Fruit fly (Drosophila melanogaster) whole organism, embryonic: ENCODE measurements around the gene CG18081.

Experiments
- Atf-2 ChIP-seq: fragments of 200-800 bp; sonication (Bioruptor generic); optimal IDR thresholded peaks from 2 replicates; lab custom pipeline; 2016; ENCODE audit warnings: missing biosample characterization, missing genetic modification characterization
- B-H2 ChIP-seq: fragments of 200-800 bp; sonication (Bioruptor generic); optimal IDR thresholded peaks from 2 replicates; lab custom pipeline; 2018; ENCODE audit warnings: missing biosample characterization, mild to moderate bottlenecking, missing genetic modification characterization
- Bdp1 ChIP-seq: fragments of 200-800 bp; sonication (Bioruptor generic); optimal IDR thresholded peaks from 3 replicates; lab custom pipeline; 2016; ENCODE audit warnings: missing biosample characterization, missing genetic modification characterization
- CG10209 ChIP-seq: fragments of 200-800 bp; sonication (Bioruptor generic); optimal IDR thresholded peaks from 3 replicates; lab custom pipeline; 2017; ENCODE audit warnings: missing biosample characterization, mild to moderate bottlenecking, missing genetic modification characterization, missing genetic modification reagents
- CG10321 ChIP-seq: fragments of 200-800 bp; sonication (Bioruptor generic); IDR thresholded peaks from 2 replicates; pipeline ENCODE4 v1.3.6; 2022; ENCODE audit warnings: missing biosample characterization, missing genetic modification characterization
- CG10565 ChIP-seq: fragments of 200-800 bp; sonication (Bioruptor generic); optimal IDR thresholded peaks from 3 replicates; lab custom pipeline; 2016; ENCODE audit warnings: missing biosample characterization, mild to moderate bottlenecking, missing genetic modification characterization
- CG11696 ChIP-seq: fragments of 200-800 bp; sonication (Bioruptor generic); IDR thresholded peaks from 2 replicates; pipeline ENCODE4 v1.3.6; 2022; ENCODE audit warnings: missing biosample characterization, missing genetic modification characterization
- CG12391 ChIP-seq: fragments of 200-800 bp; sonication (Bioruptor generic); optimal IDR thresholded peaks from 3 replicates; lab custom pipeline; 2018; ENCODE audit warnings: missing biosample characterization, mild to moderate bottlenecking, missing genetic modification characterization, moderate library complexity
- CG14014 ChIP-seq: fragments of 200-800 bp; sonication (Bioruptor generic); IDR thresholded peaks from 2 replicates; pipeline ENCODE4 v1.3.6; 2022; ENCODE audit warnings: missing biosample characterization, missing genetic modification characterization
- CG15601 ChIP-seq: fragments of 200-800 bp; sonication (Bioruptor generic); optimal IDR thresholded peaks from 3 replicates; lab custom pipeline; 2019; ENCODE audit warnings: missing biosample characterization, mild to moderate bottlenecking, missing genetic modification characterization, moderate library complexity
- CG1603 ChIP-seq: fragments of 200-800 bp; sonication (Bioruptor generic); optimal IDR thresholded peaks from 2 replicates; lab custom pipeline; 2019; ENCODE audit warnings: missing biosample characterization, mild to moderate bottlenecking, missing genetic modification characterization, moderate library complexity
- CG18011 ChIP-seq: fragments of 200-800 bp; sonication (Bioruptor generic); optimal IDR thresholded peaks from 2 replicates; lab custom pipeline; 2017; ENCODE audit warnings: missing biosample characterization, missing genetic modification characterization, mild to moderate bottlenecking, moderate library complexity, missing genotype
- CG2889 ChIP-seq: fragments of 200-800 bp; sonication (Bioruptor generic); IDR thresholded peaks from 3 replicates; pipeline ENCODE4 v1.3.6; 2022; ENCODE audit warnings: missing biosample characterization, missing genetic modification characterization
- CG4854 ChIP-seq: fragments of 200-800 bp; sonication (Bioruptor generic); optimal IDR thresholded peaks from 2 replicates; lab custom pipeline; 2016; ENCODE audit warnings: missing biosample characterization, missing genetic modification characterization, inconsistent platforms
- CG5245 ChIP-seq: fragments of 200-800 bp; sonication (Bioruptor generic); optimal IDR thresholded peaks from 3 replicates; lab custom pipeline; 2016; ENCODE audit warnings: missing biosample characterization, missing genetic modification characterization
- CG6272 ChIP-seq: fragments of 200-800 bp; sonication (Bioruptor generic); IDR thresholded peaks from 2 replicates; pipeline ENCODE4 v1.3.6; 2022; ENCODE audit warnings: missing biosample characterization, missing genetic modification characterization
- CG6689 ChIP-seq: fragments of 200-800 bp; sonication (Bioruptor generic); IDR thresholded peaks from 2 replicates; pipeline ENCODE4 v1.3.6; 2022; ENCODE audit warnings: missing biosample characterization, missing genetic modification characterization
- CG7556 ChIP-seq: fragments of 200-800 bp; sonication (Bioruptor generic); optimal IDR thresholded peaks from 2 replicates; lab custom pipeline; 2017; ENCODE audit warnings: missing biosample characterization, mild to moderate bottlenecking, missing genetic modification characterization
- Gug ChIP-seq: fragments of 200-800 bp; sonication (Bioruptor generic); IDR thresholded peaks from 4 replicates; pipeline ENCODE4 v1.3.6; 2022; ENCODE audit warnings: missing biosample characterization, missing genetic modification characterization
- Hmx ChIP-seq: fragments of 200-800 bp; sonication (Bioruptor generic); optimal IDR thresholded peaks from 2 replicates; lab custom pipeline; 2016; ENCODE audit warnings: missing biosample characterization, missing genetic modification characterization
- Kr ChIP-seq: fragments of 200-800 bp; sonication (Bioruptor generic); optimal IDR thresholded peaks from 2 replicates; lab custom pipeline; 2017; ENCODE audit warnings: missing biosample characterization, mild to moderate bottlenecking, missing genetic modification characterization
- Lhr ChIP-seq: fragments of 200-800 bp; sonication (Bioruptor generic); optimal IDR thresholded peaks from 3 replicates; lab custom pipeline; 2017; ENCODE audit warnings: mild to moderate bottlenecking, missing biosample characterization, missing genetic modification reagents, missing genetic modification characterization
- Lim3 ChIP-seq: fragments of 200-800 bp; sonication (Bioruptor generic); IDR thresholded peaks from 2 replicates; pipeline ENCODE4 v1.3.6; 2022; ENCODE audit warnings: missing biosample characterization, missing genetic modification characterization
- MESR4 ChIP-seq: fragments of 200-800 bp; sonication (Bioruptor generic); optimal IDR thresholded peaks from 2 replicates; lab custom pipeline; 2018; ENCODE audit warnings: missing biosample characterization, mild to moderate bottlenecking, missing genetic modification characterization, moderate library complexity
- Mrtf ChIP-seq: fragments of 200-800 bp; sonication (Bioruptor generic); IDR thresholded peaks from 3 replicates; pipeline ENCODE4 v1.3.6; 2022; ENCODE audit warnings: missing biosample characterization, missing genetic modification characterization
- Nf-YA ChIP-seq: fragments of 200-800 bp; sonication (Bioruptor generic); IDR thresholded peaks from 2 replicates; pipeline ENCODE4 v1.3.6; 2022; ENCODE audit warnings: missing biosample characterization, missing genetic modification characterization
- PHDP ChIP-seq: fragments of 200-800 bp; sonication (Bioruptor generic); optimal IDR thresholded peaks from 3 replicates; lab custom pipeline; 2018; ENCODE audit warnings: missing biosample characterization, mild to moderate bottlenecking, missing genetic modification characterization, moderate library complexity
- Xbp1 ChIP-seq: fragments of 200-800 bp; sonication (Bioruptor generic); optimal IDR thresholded peaks from 3 replicates; lab custom pipeline; 2016; ENCODE audit warnings: missing biosample characterization, mild to moderate bottlenecking, missing genetic modification characterization
- Xrp1 ChIP-seq: fragments of 200-800 bp; sonication (Bioruptor generic); IDR thresholded peaks from 2 replicates; pipeline ENCODE4 v1.3.6; 2022; ENCODE audit warnings: missing biosample characterization, missing genetic modification characterization
- ash1 ChIP-seq: fragments of 200-800 bp; sonication (Bioruptor generic); optimal IDR thresholded peaks from 2 replicates; lab custom pipeline; 2018; ENCODE audit warnings: missing biosample characterization, mild to moderate bottlenecking, missing genetic modification characterization
- bcd ChIP-seq: fragments of 200-800 bp; sonication (Bioruptor generic); optimal IDR thresholded peaks from 2 replicates; lab custom pipeline; 2017; ENCODE audit warnings: missing biosample characterization, mild to moderate bottlenecking, missing genetic modification characterization
- chm ChIP-seq: fragments of 200-800 bp; sonication (Bioruptor generic); IDR thresholded peaks from 2 replicates; pipeline ENCODE4 v1.3.6; 2022; ENCODE audit warnings: missing biosample characterization, missing genetic modification characterization
- dan ChIP-seq: fragments of 200-800 bp; sonication (Bioruptor generic); IDR thresholded peaks from 2 replicates; pipeline ENCODE4 v1.3.6; 2022; ENCODE audit warnings: missing biosample characterization, missing genetic modification characterization
- gcm ChIP-seq: fragments of 200-800 bp; sonication (Bioruptor generic); optimal IDR thresholded peaks from 2 replicates; lab custom pipeline; 2019; ENCODE audit warnings: missing biosample characterization, mild to moderate bottlenecking, missing genetic modification characterization, moderate library complexity
- gem ChIP-seq: fragments of 200-800 bp; sonication (Bioruptor generic); optimal IDR thresholded peaks from 2 replicates; lab custom pipeline; 2019; ENCODE audit warnings: missing biosample characterization, mild to moderate bottlenecking, missing genetic modification characterization, moderate library complexity
- grn ChIP-seq: fragments of 200-800 bp; sonication (Bioruptor generic); optimal IDR thresholded peaks from 3 replicates; lab custom pipeline; 2017; ENCODE audit warnings: missing biosample characterization, missing genetic modification characterization
- jing ChIP-seq: fragments of 200-800 bp; sonication (Bioruptor generic); optimal IDR thresholded peaks from 2 replicates; lab custom pipeline; 2018; ENCODE audit warnings: missing biosample characterization, mild to moderate bottlenecking, missing genetic modification characterization
- maf-S ChIP-seq: fragments of 200-800 bp; sonication (Bioruptor generic); optimal IDR thresholded peaks from 2 replicates; lab custom pipeline; 2016; ENCODE audit warnings: missing biosample characterization, missing genetic modification characterization
- nmo ChIP-seq: fragments of 200-800 bp; sonication (Bioruptor generic); optimal IDR thresholded peaks from 2 replicates; lab custom pipeline; 2018; ENCODE audit warnings: missing biosample characterization, mild to moderate bottlenecking, missing genetic modification characterization, moderate library complexity
- nom ChIP-seq: fragments of 200-800 bp; sonication (Bioruptor generic); optimal IDR thresholded peaks from 2 replicates; lab custom pipeline; 2017; ENCODE audit warnings: missing biosample characterization, missing genetic modification characterization, mild to moderate bottlenecking, moderate library complexity, missing genetic modification reagents
- onecut ChIP-seq: fragments of 200-800 bp; sonication (Bioruptor generic); IDR thresholded peaks from 2 replicates; pipeline ENCODE4 v1.3.6; 2022; ENCODE audit warnings: missing biosample characterization, missing genetic modification characterization
- otp ChIP-seq: fragments of 200-800 bp; sonication (Bioruptor generic); IDR thresholded peaks from 3 replicates; pipeline ENCODE4, ENCODE4 v1.3.6; 2022; ENCODE audit warnings: missing biosample characterization, missing genetic modification characterization
- pan ChIP-seq, 4 experiments: fragments of >200 bp in 3 of 4; fragments of 200-800 bp in 1 of 4; sonication (Bioruptor generic) in 1 of 4; optimal IDR thresholded peaks in 3 of 4; IDR thresholded peaks in 1 of 4; 2 replicates each; pipeline versions ENCODE4 v1.3.6 to Lab custom; 2017 to 2022; ENCODE audit warnings: missing biosample characterization in 2 of 4, missing genetic modification characterization in 2 of 4, mixed read lengths in 1 of 4
- pros ChIP-seq: fragments of 200-800 bp; sonication (Bioruptor generic); optimal IDR thresholded peaks from 3 replicates; lab custom pipeline; 2019; ENCODE audit warnings: missing biosample characterization, mild to moderate bottlenecking, missing genetic modification characterization, moderate library complexity
- scrt ChIP-seq: fragments of 200-800 bp; sonication (Bioruptor generic); optimal IDR thresholded peaks from 2 replicates; lab custom pipeline; 2018; ENCODE audit warnings: missing biosample characterization, mild to moderate bottlenecking, missing genetic modification characterization, moderate library complexity
- sens-2 ChIP-seq: fragments of 200-800 bp; sonication (Bioruptor generic); IDR thresholded peaks from 2 replicates; pipeline ENCODE4 v1.3.6; 2022; ENCODE audit warnings: missing biosample characterization, missing genetic modification characterization
- trh ChIP-seq: fragments of 200-800 bp; sonication (Bioruptor generic); optimal IDR thresholded peaks from 2 replicates; lab custom pipeline; 2016; ENCODE audit warnings: missing biosample characterization, missing genetic modification characterization
- unpg ChIP-seq: fragments of 200-800 bp; sonication (Bioruptor generic); optimal IDR thresholded peaks from 3 replicates; lab custom pipeline; 2018; ENCODE audit warnings: missing biosample characterization, mild to moderate bottlenecking, missing genetic modification characterization, moderate library complexity
- vvl ChIP-seq: fragments of 200-800 bp; sonication (Bioruptor generic); IDR thresholded peaks from 2 replicates; pipeline ENCODE4 v1.3.6; 2022; ENCODE audit warnings: missing biosample characterization, missing genetic modification characterization
- zf30C ChIP-seq: fragments of 200-800 bp; sonication (Bioruptor generic); optimal IDR thresholded peaks from 3 replicates; lab custom pipeline; 2018; ENCODE audit warnings: missing biosample characterization, mild to moderate bottlenecking, missing genetic modification characterization
- zfh1 ChIP-seq: fragments of 200-800 bp; sonication (Bioruptor generic); IDR thresholded peaks from 3 replicates; pipeline ENCODE4 v1.3.6; 2022; ENCODE audit warnings: missing biosample characterization, missing genetic modification characterization

The CG18081 gene

DNA sequence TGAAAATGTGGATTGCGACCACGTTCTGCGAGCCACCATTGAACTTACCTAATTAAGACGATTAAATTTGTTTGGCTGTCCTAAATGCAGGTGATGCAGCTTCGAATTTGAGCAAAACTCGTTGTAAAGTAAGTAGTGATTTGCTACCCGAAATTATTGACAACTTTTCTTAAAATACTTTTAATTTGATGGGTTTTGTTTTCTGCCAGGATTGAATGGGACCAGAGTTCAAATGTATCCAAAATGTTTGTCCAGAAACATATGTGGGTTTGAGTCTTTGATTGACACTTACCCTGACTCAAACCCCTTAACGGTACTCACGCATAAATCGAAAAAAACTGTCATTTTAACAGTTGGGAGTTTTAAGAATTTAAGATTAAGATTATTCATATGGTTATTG lies 2.0 kb upstream of the CG18081 start, which contains the start of gene CG15715 (continued):
- TF ChIP-seq maf-S (no peak), CG10565 (GFP tag; lab: Kevin White, UChicago) (no peak), Lim3 (GFP tag; lab: Robert Waterston, UW) (no peak), Atf-2 (GFP tag; lab: Kevin White, UChicago) (no peak), Mrtf (GFP tag; lab: Robert Waterston, UW) (no peak), Hmx (GFP tag; lab: Kevin White, UChicago) (no peak), Lhr (peak; percentile 85), CG12391 (peak; percentile 41), CG10321 (GFP tag; lab: Robert Waterston, UW) (no peak), zfh1 (GFP tag; lab: Robert Waterston, UW) (no peak), nom (no peak), zf30C (GFP tag; lab: Kevin White, UChicago) (no peak), bcd (GFP tag; lab: Kevin White, UChicago) (peak; percentile 19), Bdp1 (GFP tag; lab: Kevin White, UChicago) (no peak), CG4854 (GFP tag; lab: Kevin White, UChicago) (no peak), gem (tag; lab: Kevin White, UChicago) (peak; percentile 13), CG5245 (GFP tag; lab: Kevin White, UChicago) (no peak), Nf-YA (GFP tag; lab: Robert Waterston, UW) (no peak), CG14014 (GFP tag; lab: Robert Waterston, UW) (no peak), CG18011 (GFP tag; lab: Kevin White, UChicago) (no peak), B-H2 (GFP tag; lab: Kevin White, UChicago) (peak; percentile 18), Xbp1 (GFP tag; lab: Kevin White, UChicago) (peak; percentile 8), CG6272 (GFP tag; lab: Robert Waterston, UW) (no peak), dan (GFP tag; lab: Robert Waterston, UW) (no peak), CG1603 (tag; lab: Kevin White, UChicago) (peak; percentile 83), vvl (no peak; the same call in 1 of the 2 replicates), sens-2 (GFP tag; lab: Robert Waterston, UW) (no peak), CG2889 (GFP tag; lab: Robert Waterston, UW) (no peak), unpg (GFP tag; lab: Kevin White, UChicago) (no peak), ash1 (GFP tag; lab: Kevin White, UChicago) (no peak), nmo (peak; percentile 57), Gug (GFP tag; lab: Robert Waterston, UW) (no peak), CG6689 (GFP tag; lab: Robert Waterston, UW) (no peak), gcm (GFP tag; lab: Kevin White, UChicago) (no peak), CG10209 (no peak), jing (no peak), trh (GFP tag; lab: Kevin White, UChicago) (no peak), pan (optimal IDR thresholded peaks at IDR 0.05; lab: Kevin White, UChicago) (no peak), pan (GFP tag; optimal IDR thresholded peaks at IDR 0.05 in 1 of 2, IDR thresholded peaks at IDR 0.05 in 1 of 2) (no peak), chm (GFP tag; lab: Robert Waterston, UW) (0 out of 2 replicates have a peak, but pooled peaks have one; percentile 39), CG11696 (GFP tag; lab: Robert Waterston, UW) (no peak), onecut (GFP tag; lab: Robert Waterston, UW) (no peak), scrt (GFP tag; lab: Kevin White, UChicago) (no peak), CG15601 (peak; percentile 30), Xrp1 (GFP tag; lab: Robert Waterston, UW) (no peak), grn (GFP tag; lab: Kevin White, UChicago) (no peak), MESR4 (peak; percentile 82), pros (GFP tag; lab: Kevin White, UChicago) (no peak), CG7556 (GFP tag; lab: Kevin White, UChicago) (no peak), otp (GFP tag; lab: Robert Waterston, UW) (no peak), PHDP (tag; lab: Kevin White, UChicago) (no peak), Kr (GFP tag; lab: Kevin White, UChicago) (no peak)
